Worm (Caenorhabditis elegans) whole organism, L4 larva: ENCODE measurements around the gene ceh-14.

Experiments used
- T20F7.1 ChIP-seq: fragments of 200-800 bp; sonication (Bioruptor generic); optimal IDR thresholded peaks from 2 replicates; lab custom pipeline; 2018; ENCODE audit warnings: mild to moderate bottlenecking, missing genetic modification characterization, missing compliant biosample characterization
- T26A8.4 ChIP-seq: fragments of 200-800 bp; sonication (Bioruptor generic); IDR thresholded peaks from 2 replicates; pipeline ENCODE4 v1.3.6; 2022; ENCODE audit warnings: missing genetic modification characterization, missing compliant biosample characterization
- Y105C5A.15 ChIP-seq: fragments of 200-800 bp; sonication (Bioruptor generic); IDR thresholded peaks from 2 replicates; pipeline ENCODE4 v1.3.6; 2022; ENCODE audit warnings: missing genetic modification characterization, missing compliant biosample characterization
- Y75B8A.6 ChIP-seq: fragments of 200-800 bp; sonication (Bioruptor generic); IDR thresholded peaks from 2 replicates; pipeline ENCODE4 v1.3.6; 2022; ENCODE audit warnings: missing genetic modification reagents, missing genetic modification characterization, missing compliant biosample characterization
- ZK337.2 ChIP-seq: fragments of 200-800 bp; sonication (Bioruptor generic); IDR thresholded peaks from 2 replicates; pipeline ENCODE4 v1.3.6; 2022; ENCODE audit warnings: missing genetic modification reagents, missing genetic modification characterization, missing compliant biosample characterization
- ZK546.5 ChIP-seq, 2 experiments: sonication (generic microtip); optimal IDR thresholded peaks; 2 replicates each; lab custom pipeline; 2017; ENCODE audit warnings: missing biosample characterization in 2 of 2, missing genetic modification characterization in 2 of 2
- arid-1 ChIP-seq: fragments of 200-800 bp; sonication (Bioruptor generic); conservative IDR thresholded peaks from 2 replicates; pipeline ENCODE4 v1.3.6; 2022; ENCODE audit warnings: missing genetic modification reagents, missing genetic modification characterization, missing compliant biosample characterization
- ceh-28 ChIP-seq: fragments of 150-350 bp; optimal IDR thresholded peaks from 2 replicates; lab custom pipeline; 2014; ENCODE audit warnings: missing biosample characterization, missing genetic modification reagents, missing genetic modification characterization
- ceh-32 ChIP-seq: sonication (generic microtip); optimal IDR thresholded peaks from 2 replicates; lab custom pipeline; 2016; ENCODE audit warnings: mild to moderate bottlenecking, missing genetic modification characterization, missing compliant biosample characterization; ENCODE audit not compliant: poor library complexity
- ceh-44 ChIP-seq: fragments of 200-800 bp; sonication (Bioruptor generic); IDR thresholded peaks from 2 replicates; pipeline ENCODE4 v1.3.6; 2022; ENCODE audit warnings: missing genetic modification reagents, missing genetic modification characterization, missing compliant biosample characterization
- ceh-82 ChIP-seq: sonication (generic microtip); optimal IDR thresholded peaks from 2 replicates; lab custom pipeline; 2017; ENCODE audit warnings: missing biosample characterization, missing genetic modification characterization
- cey-2 ChIP-seq: sonication (generic microtip); optimal IDR thresholded peaks from 3 replicates; lab custom pipeline; 2017; ENCODE audit warnings: missing genetic modification characterization, mild to moderate bottlenecking, missing compliant biosample characterization, antibody characterized with exemption, borderline replicate concordance; ENCODE audit not compliant: insufficient read depth
- daf-12 ChIP-seq: fragments of 150-350 bp; optimal IDR thresholded peaks from 2 replicates; lab custom pipeline; 2014; ENCODE audit warnings: missing biosample characterization, missing genetic modification reagents, missing genetic modification characterization
- daf-16 ChIP-seq, 3 experiments: sonication (generic microtip); optimal IDR thresholded peaks; 2 replicates each; lab custom pipeline; 2016 to 2017; ENCODE audit warnings: missing genetic modification characterization in 3 of 3, missing genetic modification reagents in 3 of 3, mild to moderate bottlenecking in 2 of 3, missing compliant biosample characterization in 2 of 3, missing biosample characterization in 1 of 3, moderate library complexity in 1 of 3
- daf-8 ChIP-seq: fragments of 200-800 bp; sonication (Bioruptor generic); IDR thresholded peaks from 2 replicates; pipeline ENCODE4 v1.3.6; 2022; ENCODE audit warnings: missing genetic modification characterization, missing compliant biosample characterization
- dmd-6 ChIP-seq: fragments of 200-800 bp; sonication (Bioruptor generic); IDR thresholded peaks from 2 replicates; pipeline ENCODE4 v1.3.6; 2022; ENCODE audit warnings: missing genetic modification reagents, missing genetic modification characterization, missing compliant biosample characterization
- dmd-9 ChIP-seq: fragments of 200-800 bp; sonication (Bioruptor generic); IDR thresholded peaks from 2 replicates; pipeline ENCODE4 v1.3.6; 2022; ENCODE audit warnings: missing genetic modification reagents, missing genetic modification characterization, missing compliant biosample characterization
- dpl-1 ChIP-seq: fragments of 150-350 bp; optimal IDR thresholded peaks from 2 replicates; lab custom pipeline; 2014; ENCODE audit warnings: missing biosample characterization, missing genetic modification reagents, missing genetic modification characterization
- dve-1 ChIP-seq: sonication (generic microtip); optimal IDR thresholded peaks from 2 replicates; lab custom pipeline; 2017; ENCODE audit warnings: antibody characterized with exemption, mild to moderate bottlenecking, missing genetic modification characterization, missing compliant biosample characterization; ENCODE audit not compliant: insufficient read depth
- gei-8 ChIP-seq: fragments of 200-800 bp; sonication (Bioruptor generic); optimal IDR thresholded peaks from 2 replicates; lab custom pipeline; 2018; ENCODE audit warnings: mild to moderate bottlenecking, missing genetic modification characterization, missing compliant biosample characterization
- hlh-11 ChIP-seq: fragments of 200-800 bp; sonication (Bioruptor generic); optimal IDR thresholded peaks from 2 replicates; lab custom pipeline; 2018; ENCODE audit warnings: mild to moderate bottlenecking, missing genetic modification characterization, missing compliant biosample characterization
- lim-7 ChIP-seq: fragments of 200-800 bp; sonication (Bioruptor generic); IDR thresholded peaks from 2 replicates; pipeline ENCODE4 v1.3.6; 2022; ENCODE audit warnings: missing genetic modification characterization, missing compliant biosample characterization
- lin-38 ChIP-seq: fragments of 200-800 bp; sonication (Bioruptor generic); IDR thresholded peaks from 2 replicates; pipeline ENCODE4 v1.3.6; 2022; ENCODE audit warnings: missing genetic modification reagents, missing genetic modification characterization, missing compliant biosample characterization
- lin-39 ChIP-seq: fragments of 150-350 bp; optimal IDR thresholded peaks from 2 replicates; lab custom pipeline; 2014; ENCODE audit warnings: missing biosample characterization, missing genetic modification reagents, missing genetic modification characterization
- lsy-2 ChIP-seq, 2 experiments: fragments of 150-350 bp in 1 of 2; sonication (generic microtip) in 1 of 2; optimal IDR thresholded peaks; 2 replicates each; lab custom pipeline; 2014 to 2017; ENCODE audit warnings: missing biosample characterization in 2 of 2, missing genetic modification characterization in 2 of 2
- madf-9 ChIP-seq: fragments of 200-800 bp; sonication (Bioruptor generic); conservative IDR thresholded peaks from 2 replicates; pipeline ENCODE4 v1.3.6; 2022; ENCODE audit warnings: missing genetic modification reagents, missing genetic modification characterization, missing compliant biosample characterization
- mes-2 ChIP-seq: sonication (generic microtip); optimal IDR thresholded peaks from 2 replicates; lab custom pipeline; 2016; ENCODE audit warnings: missing genotype, mild to moderate bottlenecking, missing genetic modification characterization, missing compliant biosample characterization; ENCODE audit not compliant: poor library complexity, severe bottlenecking
- nhr-25 ChIP-seq: sonication (generic microtip); optimal IDR thresholded peaks from 2 replicates; lab custom pipeline; 2017; ENCODE audit warnings: missing genetic modification characterization, mild to moderate bottlenecking, missing compliant biosample characterization, antibody characterized with exemption, moderate library complexity, borderline replicate concordance; ENCODE audit not compliant: insufficient read depth
- nhr-28 ChIP-seq: fragments of 150-350 bp; optimal IDR thresholded peaks from 2 replicates; lab custom pipeline; 2014; ENCODE audit warnings: missing biosample characterization, missing genetic modification characterization
- nhr-48 ChIP-seq: sonication (generic microtip); optimal IDR thresholded peaks from 2 replicates; lab custom pipeline; 2016; ENCODE audit warnings: mild to moderate bottlenecking, missing genetic modification characterization, missing compliant biosample characterization
- pqm-1 ChIP-seq: sonication (generic microtip); optimal IDR thresholded peaks from 2 replicates; lab custom pipeline; 2017; ENCODE audit warnings: missing biosample characterization, missing genetic modification characterization
- set-16 ChIP-seq: fragments of 200-800 bp; sonication (Bioruptor generic); IDR thresholded peaks from 2 replicates; pipeline ENCODE4 v1.3.6; 2022; ENCODE audit warnings: missing genetic modification reagents, missing genetic modification characterization, missing compliant biosample characterization
- spr-1 ChIP-seq: sonication (generic microtip); optimal IDR thresholded peaks from 2 replicates; lab custom pipeline; 2016; ENCODE audit warnings: mild to moderate bottlenecking, missing genetic modification characterization, missing compliant biosample characterization
- tag-97 ChIP-seq: fragments of 200-800 bp; sonication (Bioruptor generic); IDR thresholded peaks from 2 replicates; pipeline ENCODE4 v1.3.6; 2022; ENCODE audit warnings: missing genetic modification characterization, missing compliant biosample characterization
- unc-130 ChIP-seq: sonication (generic microtip); optimal IDR thresholded peaks from 2 replicates; lab custom pipeline; 2016; ENCODE audit warnings: missing genetic modification reagents, missing genetic modification characterization, missing compliant biosample characterization
- unc-62 ChIP-seq, 3 experiments: fragments of 150-350 bp in 1 of 3; sonication (generic microtip); optimal IDR thresholded peaks in 2 of 3; peaks in 1 of 3; 1 replicate in 1 of 3; 2 replicates in 2 of 3; lab custom pipeline; 2014 to 2017; ENCODE audit warnings: missing biosample characterization in 3 of 3, missing genetic modification characterization in 3 of 3, missing genetic modification reagents in 3 of 3, missing genotype in 1 of 3
- vab-7 ChIP-seq: fragments of 200-800 bp; sonication (Bioruptor generic); IDR thresholded peaks from 2 replicates; pipeline ENCODE4 v1.3.6; 2022; ENCODE audit warnings: missing genetic modification reagents, missing genetic modification characterization, missing compliant biosample characterization
- zfp-2 ChIP-seq: sonication (generic microtip); optimal IDR thresholded peaks from 2 replicates; lab custom pipeline; 2016; ENCODE audit warnings: mild to moderate bottlenecking, missing genetic modification characterization, missing compliant biosample characterization

Gene ceh-14

ce11 chrX:7569685-7570518 is 37.4 kb upstream of the ceh-14 start, which contains the start of gene apy-1 (continued):
- peak; percentile 2 to 67 for TF ChIP-seq lsy-2 (tag; optimal IDR thresholded peaks at IDR 0.05; lab: Kevin White, UChicago)
- TF ChIP-seq pqm-1 (tag; lab: Kevin White, UChicago): peak; percentile 36
- TF ChIP-seq ceh-28 (tag; lab: Kevin White, UChicago): peak; percentile 26

ce11 chrX:7568684-7569289 is 36.3 kb upstream of the ceh-14 start:
- no peak for TF ChIP-seq dmd-9 (GFP tag; lab: Robert Waterston, UW)
- no peak for TF ChIP-seq ceh-32 (tag; lab: Kevin White, UChicago)
- TF ChIP-seq unc-62 (GFP tag; optimal IDR thresholded peaks at IDR 0.05 in 1 of 2; lab: Kevin White, UChicago): peak in 1 of 2 experiments; percentile 77
- TF ChIP-seq unc-62 (tag; optimal IDR thresholded peaks at IDR 0.05; lab: Kevin White, UChicago): no peak
- TF ChIP-seq Y105C5A.15 (GFP tag; lab: Robert Waterston, UW): no peak
- TF ChIP-seq hlh-11 (tag; lab: Kevin White, UChicago): peak; percentile 8
- TF ChIP-seq lin-38 (GFP tag; lab: Robert Waterston, UW): 0 out of 2 replicates have a peak, but pooled peaks have one; percentile 10
- TF ChIP-seq nhr-28: peak; percentile 45
- no peak for TF ChIP-seq tag-97 (GFP tag; lab: Robert Waterston, UW)
- TF ChIP-seq ceh-82: no peak
- no peak for TF ChIP-seq dpl-1 (GFP tag; lab: Kevin White, UChicago)
- TF ChIP-seq madf-9 (GFP tag; lab: Robert Waterston, UW): no peak
- TF ChIP-seq set-16 (GFP tag; lab: Robert Waterston, UW): no peak
- TF ChIP-seq vab-7 (GFP tag; lab: Robert Waterston, UW): no peak
- no peak for TF ChIP-seq ZK337.2 (GFP tag; lab: Robert Waterston, UW)
- no peak for TF ChIP-seq dmd-6
- no peak for TF ChIP-seq lin-39 (tag; lab: Kevin White, UChicago)
- no peak for TF ChIP-seq nhr-25 (tag; lab: Kevin White, UChicago)
- TF ChIP-seq nhr-48 (tag; lab: Kevin White, UChicago): no peak

- TF ChIP-seq mes-2 (peak; percentile 33), T20F7.1 (GFP tag; lab: Kevin White, UChicago) (peak; percentile 92), dve-1 (tag; lab: Kevin White, UChicago) (peak; percentile 7), lsy-2 (tag; optimal IDR thresholded peaks at IDR 0.05; lab: Kevin White, UChicago) (peak in 1 of 2 experiments; percentile 4), dpl-1 (GFP tag; lab: Kevin White, UChicago) (no peak)
These were observed 32.5 kb upstream of the ceh-14 start, which contains the start of gene vps-52 for ce11 chrX:7565005-7565404. vps-52 (plus strand) TSS chrX:7565323.

ce11 chrX:7563425-7563824 is 30.9 kb upstream of the ceh-14 start:
- no peak for TF ChIP-seq T26A8.4 (GFP tag; lab: Robert Waterston, UW)
- TF ChIP-seq hlh-11 (tag; lab: Kevin White, UChicago): no peak
- no peak for TF ChIP-seq spr-1 (tag; lab: Kevin White, UChicago)
- TF ChIP-seq daf-8: no peak
- no peak for TF ChIP-seq madf-9 (GFP tag; lab: Robert Waterston, UW)
- TF ChIP-seq arid-1: no peak
- TF ChIP-seq ZK546.5 (tag; optimal IDR thresholded peaks at IDR 0.05; lab: Kevin White, UChicago): no peak
- no peak for TF ChIP-seq gei-8
- no peak for TF ChIP-seq zfp-2 (tag; lab: Kevin White, UChicago)
- TF ChIP-seq unc-130 (GFP tag; lab: Kevin White, UChicago): no peak
- no peak for TF ChIP-seq daf-16 (GFP tag; optimal IDR thresholded peaks at IDR 0.05; lab: Kevin White, UChicago)
- no peak for TF ChIP-seq daf-16 (tag; optimal IDR thresholded peaks at IDR 0.05; lab: Kevin White, UChicago)
- no peak for TF ChIP-seq cey-2
- no peak for TF ChIP-seq dve-1 (tag; lab: Kevin White, UChicago)
- no peak for TF ChIP-seq daf-12
- no peak for TF ChIP-seq Y75B8A.6 (GFP tag; lab: Robert Waterston, UW)
- no peak for TF ChIP-seq lim-7
- TF ChIP-seq ceh-44 (GFP tag; lab: Robert Waterston, UW): no peak
